Fruit fly (Drosophila melanogaster): ENCODE data around the gene tefu.
A peak's percentile ranks its signal among the peaks of the same experiment; 100 is the strongest.

The tefu gene

dm6 chr3R:15275158-15275623, 33.2 kb upstream of the tefu start, which contains the start of the genes Cp190 and CG4338 (continued):
- peak; percentile 97 for TF ChIP-seq YL-1 (GFP tag; optimal IDR thresholded peaks at IDR 0.05)
- TF ChIP-seq gsb (GFP tag; IDR thresholded peaks at IDR 0.05): peak; percentile 92
- peak; percentile 99 for TF ChIP-seq CG9727 (GFP tag; optimal IDR thresholded peaks at IDR 0.05)
- TF ChIP-seq Ptx1 (GFP tag; IDR thresholded peaks at IDR 0.05): peak; percentile 98
- TF ChIP-seq CG34376 (GFP tag; optimal IDR thresholded peaks at IDR 0.05): peak; percentile 98
- TF ChIP-seq gt (GFP tag; IDR thresholded peaks at IDR 0.05): peak; percentile 91
- peak; percentile 91 for TF ChIP-seq ap (GFP tag; IDR thresholded peaks at IDR 0.05)
- peak; percentile 87 for TF ChIP-seq Dad (GFP tag; optimal IDR thresholded peaks at IDR 0.05)
- peak; percentile 96 for TF ChIP-seq CG3726 (GFP tag; IDR thresholded peaks at IDR 0.05)
- peak; percentile 91 for TF ChIP-seq slou (GFP tag; optimal IDR thresholded peaks at IDR 0.05)
- peak; percentile 83 for TF ChIP-seq CG8089 (GFP tag; optimal IDR thresholded peaks at IDR 0.05)
- peak; percentile 75 for TF ChIP-seq Sry-β (GFP tag; optimal IDR thresholded peaks at IDR 0.05)
- peak; percentile 89 for TF ChIP-seq Ravus (GFP tag; IDR thresholded peaks at IDR 0.05)
- TF ChIP-seq nom (GFP tag; optimal IDR thresholded peaks at IDR 0.05): peak; percentile 95
- TF ChIP-seq pum (GFP tag; optimal IDR thresholded peaks at IDR 0.05): peak; percentile 91
- peak; percentile 88 for TF ChIP-seq dimm (GFP tag; IDR thresholded peaks at IDR 0.05)
- TF ChIP-seq slbo (GFP tag; IDR thresholded peaks at IDR 0.05): peak; percentile 97
- TF ChIP-seq CG15269 (tag; optimal IDR thresholded peaks at IDR 0.05): peak; percentile 99
- peak; percentile 99 for TF ChIP-seq sug (tag; optimal IDR thresholded peaks at IDR 0.05)
- TF ChIP-seq sima (GFP tag; optimal IDR thresholded peaks at IDR 0.05): peak; percentile 75
- TF ChIP-seq CG32767 (GFP tag; IDR thresholded peaks at IDR 0.05): peak; percentile 96
- TF ChIP-seq Poxn (GFP tag; IDR thresholded peaks at IDR 0.05): peak; percentile 89
- no peak for TF ChIP-seq Tbp (GFP tag; optimal IDR thresholded peaks at IDR 0.05)
- TF ChIP-seq Mrtf (GFP tag; IDR thresholded peaks at IDR 0.05): peak; percentile 94
- TF ChIP-seq Chrac-16 (GFP tag; optimal IDR thresholded peaks at IDR 0.05): peak; percentile 98
- peak; percentile 98 for TF ChIP-seq CG1233 (GFP tag; optimal IDR thresholded peaks at IDR 0.05)
- TF ChIP-seq phol (tag; optimal IDR thresholded peaks at IDR 0.05): peak; percentile 100
- TF ChIP-seq tll (GFP tag; optimal IDR thresholded peaks at IDR 0.05): peak; percentile 83 to 87
- TF ChIP-seq CG6175 (GFP tag; IDR thresholded peaks at IDR 0.05): peak; percentile 90
- TF ChIP-seq CG30020 (tag; optimal IDR thresholded peaks at IDR 0.05): peak; percentile 93
- peak; percentile 92 for TF ChIP-seq ems (GFP tag; optimal IDR thresholded peaks at IDR 0.05)
- TF ChIP-seq CG12744 (GFP tag; optimal IDR thresholded peaks at IDR 0.05): peak; percentile 84
- TF ChIP-seq Atf-2 (GFP tag; optimal IDR thresholded peaks at IDR 0.05): peak; percentile 91
- TF ChIP-seq lab (GFP tag; optimal IDR thresholded peaks at IDR 0.05): peak; percentile 98
- peak; percentile 91 for TF ChIP-seq ac (GFP tag; optimal IDR thresholded peaks at IDR 0.05)
- peak; percentile 96 for TF ChIP-seq HLH3B (GFP tag; IDR thresholded peaks at IDR 0.05)
- peak; percentile 97 for TF ChIP-seq Atf6 (GFP tag; IDR thresholded peaks at IDR 0.05)
- peak; percentile 95 for TF ChIP-seq wor (GFP tag; IDR thresholded peaks at IDR 0.05)
- TF ChIP-seq en (GFP tag; optimal IDR thresholded peaks at IDR 0.05): peak; percentile 44
- peak; percentile 51; the same call in 1 of the 3 replicates for TF ChIP-seq sr (GFP tag; IDR thresholded peaks at IDR 0.05)
- TF ChIP-seq Hsf (GFP tag; optimal IDR thresholded peaks at IDR 0.05): peak; percentile 96
- TF ChIP-seq her (GFP tag; optimal IDR thresholded peaks at IDR 0.05): peak; percentile 52
- peak; percentile 71 for TF ChIP-seq inv (GFP tag; IDR thresholded peaks at IDR 0.05; ENCODE audit: partially characterized antibody)
- peak; percentile 95 for TF ChIP-seq CG11456 (GFP tag; IDR thresholded peaks at IDR 0.05)
- peak; percentile 99 for TF ChIP-seq CG17361 (GFP tag; IDR thresholded peaks at IDR 0.05)
- TF ChIP-seq CG11398 (GFP tag; optimal IDR thresholded peaks at IDR 0.05): peak; percentile 74
- peak; percentile 93 for TF ChIP-seq CG6683 (GFP tag; optimal IDR thresholded peaks at IDR 0.05)
- TF ChIP-seq CG15696 (tag; optimal IDR thresholded peaks at IDR 0.05): peak; percentile 99
- TF ChIP-seq CG4424 (GFP tag; optimal IDR thresholded peaks at IDR 0.05): peak; percentile 98
- peak; percentile 73; the same call in 1 of the 2 replicates for TF ChIP-seq ato (GFP tag; IDR thresholded peaks at IDR 0.05; ENCODE audit: partially characterized antibody)
- peak; percentile 87 for TF ChIP-seq H15 (GFP tag; IDR thresholded peaks at IDR 0.05)
- TF ChIP-seq gce (GFP tag; IDR thresholded peaks at IDR 0.05): peak; percentile 94

Data from whole organism, embryonic.